Comparison of ENCODE assay signal across 1 worm cellular context in genomic region chrIV:13979797-13980459, ce11.
TF ChIP-seq lines count a peak whose summit lies in the region.

Gene dnbp-1 (minus strand): TSS chrIV:13979847.

TF ChIP-seq in whole organism, L1 larva, 84 proteins besides CTCF, POLR2A, EP300 and RAD21 (continued from another document):
- TF ChIP-seq mdl-1 (tag; optimal IDR thresholded peaks at IDR 0.05; lab: Kevin White, UChicago) (peak in 1 of 2 experiments; percentile 51), efl-1 (optimal IDR thresholded peaks at IDR 0.05; lab: Kevin White, UChicago) (peak; percentile 66 to 72), efl-1 (GFP tag; optimal IDR thresholded peaks at IDR 0.05 in 1 of 2; lab: Kevin White, UChicago) (peak; percentile 59 to 60), C34B4.2 (tag; optimal IDR thresholded peaks at IDR 0.05; lab: Kevin White, UChicago) (no peak), nhr-20 (tag; optimal IDR thresholded peaks at IDR 0.05; lab: Kevin White, UChicago) (peak; percentile 67)
